Fruit fly (Drosophila melanogaster): Measurements from ENCODE around the gene bchs.

DNA sequence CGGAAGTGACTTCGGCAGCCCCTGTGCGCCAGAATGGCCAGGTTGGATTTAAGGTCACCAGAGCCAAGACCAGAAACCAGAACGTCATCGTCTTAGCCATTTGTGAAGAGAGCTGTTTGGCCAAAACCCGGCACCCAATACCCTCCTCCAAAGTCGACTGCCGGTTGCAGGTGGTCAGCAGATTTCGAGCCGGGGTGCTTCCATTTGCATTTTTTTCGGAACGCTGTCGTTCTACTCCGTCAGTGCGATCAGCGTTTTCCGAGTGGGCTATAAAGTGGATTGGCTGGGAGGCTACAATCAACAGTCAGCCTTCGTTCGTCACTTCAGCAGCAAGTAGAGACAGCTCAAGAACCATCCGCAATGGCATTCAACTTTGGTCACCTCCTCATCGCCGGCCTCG lies 49.7 kb downstream of the bchs start, which contains the start of the genes CG13998 and Vm26Ab:
- TF ChIP-seq CG8478 (optimal IDR thresholded peaks at IDR 0.05) (no peak), CTCF (optimal IDR thresholded peaks at IDR 0.05) (no peak)
